Worm (Caenorhabditis elegans) whole organism, early embryonic: ENCODE data around the gene C18D11.9.
"Not testable (repeated sequence)": the region's sequence is repeated elsewhere in the genome, so short reads cannot be mapped to it uniquely, and the experiment has no call there.

Source experiments
- B0310.2 ChIP-seq: sonication (generic microtip); optimal IDR thresholded peaks from 2 replicates; lab custom pipeline; 2016; ENCODE audit warnings: mild to moderate bottlenecking, missing genetic modification characterization, missing compliant biosample characterization
- F13C5.2 ChIP-seq: sonication (generic microtip); optimal IDR thresholded peaks from 2 replicates; lab custom pipeline; 2017; ENCODE audit warnings: mild to moderate bottlenecking, missing genetic modification characterization, inconsistent platforms, missing compliant biosample characterization
- aly-1 ChIP-seq: sonication (generic microtip); optimal IDR thresholded peaks from 2 replicates; lab custom pipeline; 2016; ENCODE audit warnings: missing genetic modification characterization, missing compliant biosample characterization
- ama-1 ChIP-seq: fragments of 150-350 bp; optimal IDR thresholded peaks from 2 replicates; lab custom pipeline; 2014
- ceh-13 ChIP-seq: fragments of 200-800 bp; sonication (Bioruptor generic); optimal IDR thresholded peaks from 2 replicates; lab custom pipeline; 2018; ENCODE audit warnings: mild to moderate bottlenecking, missing genetic modification characterization, missing compliant biosample characterization
- ceh-36 ChIP-seq: sonication (generic microtip); optimal IDR thresholded peaks from 2 replicates; lab custom pipeline; 2016; ENCODE audit warnings: missing genetic modification characterization, inconsistent platforms, missing compliant biosample characterization
- ets-7 ChIP-seq: sonication (generic microtip); optimal IDR thresholded peaks from 2 replicates; lab custom pipeline; 2016; ENCODE audit warnings: missing genotype, missing genetic modification characterization, missing compliant biosample characterization
- flt-1 ChIP-seq: fragments of 200-800 bp; sonication (Bioruptor generic); IDR thresholded peaks from 2 replicates; pipeline ENCODE4 v1.3.6; 2022; ENCODE audit warnings: missing genetic modification characterization, missing compliant biosample characterization
- hmbx-1 ChIP-seq: sonication (generic microtip); optimal IDR thresholded peaks from 2 replicates; lab custom pipeline; 2016; ENCODE audit warnings: mild to moderate bottlenecking, missing genetic modification characterization, missing compliant biosample characterization
- hmg-4 ChIP-seq: fragments of 200-800 bp; sonication (Bioruptor generic); optimal IDR thresholded peaks from 2 replicates; lab custom pipeline; 2018; ENCODE audit warnings: mild to moderate bottlenecking, missing genetic modification characterization, missing compliant biosample characterization
- hnd-1 ChIP-seq: sonication (generic microtip); optimal IDR thresholded peaks from 2 replicates; lab custom pipeline; 2016; ENCODE audit warnings: missing genetic modification characterization, missing compliant biosample characterization
- pes-1 ChIP-seq: fragments of 200-800 bp; sonication (Bioruptor generic); IDR thresholded peaks from 2 replicates; pipeline ENCODE4 v1.3.6; 2022; ENCODE audit warnings: missing genetic modification reagents, missing genetic modification characterization, missing compliant biosample characterization
- scrt-1 ChIP-seq: fragments of 200-800 bp; sonication (Bioruptor generic); IDR thresholded peaks from 2 replicates; pipeline ENCODE4 v1.3.6; 2022; ENCODE audit warnings: missing genetic modification characterization, missing compliant biosample characterization
- sea-1 ChIP-seq: fragments of 200-800 bp; sonication (Bioruptor generic); conservative IDR thresholded peaks from 2 replicates; pipeline ENCODE4 v1.3.6; 2022; ENCODE audit warnings: missing genetic modification characterization, missing compliant biosample characterization
- tbx-11 ChIP-seq: fragments of 200-800 bp; sonication (Bioruptor generic); IDR thresholded peaks from 2 replicates; pipeline ENCODE4 v1.3.6; 2022; ENCODE audit warnings: missing genetic modification characterization, missing compliant biosample characterization
- tbx-37 ChIP-seq: fragments of 200-800 bp; sonication (Bioruptor generic); conservative IDR thresholded peaks from 2 replicates; pipeline ENCODE4 v1.3.6; 2022; ENCODE audit warnings: missing genetic modification reagents, missing genetic modification characterization, missing compliant biosample characterization
- tra-4 ChIP-seq: sonication (generic microtip); optimal IDR thresholded peaks from 2 replicates; lab custom pipeline; 2017; ENCODE audit warnings: missing genetic modification characterization, missing compliant biosample characterization

C18D11.9 gene

DNA sequence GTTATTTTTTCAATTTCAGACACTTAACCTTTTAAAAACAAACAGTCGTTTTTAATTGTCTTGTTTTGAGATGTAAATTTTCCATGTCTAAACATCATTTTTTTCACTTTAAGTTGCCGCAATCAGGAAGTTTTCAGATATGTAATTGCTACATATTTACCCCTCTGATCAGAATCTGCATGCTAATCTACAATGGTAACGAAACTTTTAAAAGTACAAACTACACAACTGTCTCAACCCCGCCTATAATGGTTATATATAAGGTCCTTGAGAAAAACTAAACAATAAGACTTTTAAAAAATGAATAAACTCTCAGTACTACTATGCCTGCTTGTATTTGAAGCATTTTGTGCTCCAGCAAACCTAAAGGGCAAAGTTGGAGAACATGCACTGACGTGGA is at the start of gene C18D11.9:
TSS of gene C18D11.9 (plus strand) at position 301 of the 400 bp plus-strand sequence.
- TF ChIP-seq tra-4 (no peak), ceh-13 (no peak), F13C5.2 (no peak), tbx-37 (GFP tag; lab: Robert Waterston, UW) (no peak), ceh-36 (tag; lab: Kevin White, UChicago) (no peak), flt-1 (GFP tag; lab: Robert Waterston, UW) (no peak), hmbx-1 (no peak), pes-1 (GFP tag; lab: Robert Waterston, UW) (no peak)

DNA sequence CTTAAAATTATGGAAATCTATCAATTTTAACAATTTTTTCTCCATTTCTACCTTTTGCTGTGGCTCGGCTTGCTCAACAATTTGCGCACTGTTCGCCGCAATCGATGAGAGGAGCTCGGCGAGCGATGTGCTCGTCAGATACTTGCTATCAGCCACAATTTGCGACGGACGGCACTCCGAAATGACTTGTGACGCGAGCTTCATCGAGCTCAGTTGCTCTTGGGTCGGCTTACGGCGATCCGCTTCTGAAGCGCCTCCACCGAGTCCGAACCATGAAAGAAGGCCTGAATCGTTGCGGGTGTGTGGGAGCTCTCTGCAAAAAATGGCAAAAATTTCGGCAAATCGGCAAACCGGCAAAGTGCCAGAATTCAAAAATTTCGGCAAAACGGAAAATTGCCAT is 48.3 kb upstream of the C18D11.9 start:
- TF ChIP-seq ama-1 (lab: Kevin White, UChicago) (no peak), hmbx-1 (no peak), scrt-1 (GFP tag; lab: Robert Waterston, UW) (no peak), B0310.2 (no peak)

DNA sequence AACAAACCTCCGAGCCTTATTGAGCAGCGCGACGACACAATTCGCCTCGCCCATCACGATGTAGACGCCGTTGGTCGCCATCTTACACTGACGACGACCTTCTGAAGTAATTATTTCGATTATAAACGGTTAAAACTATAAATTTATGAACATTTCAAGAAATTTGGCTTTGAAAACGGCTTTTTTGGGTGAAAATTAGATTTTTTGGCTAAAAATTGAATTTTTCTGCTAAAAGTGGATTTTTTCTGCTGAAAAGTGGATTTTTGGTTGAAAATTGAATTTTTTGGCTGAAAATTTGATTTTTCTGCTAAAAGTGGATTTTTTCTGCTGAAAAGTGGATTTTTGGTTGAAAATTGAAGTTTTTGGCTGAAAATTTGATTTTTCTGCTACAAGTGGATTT is 35.3 kb upstream of the C18D11.9 start, which contains the start of gene gbf-1:
TSS of gene gbf-1 (minus strand) at position 101 of the 400 bp plus-strand sequence.
- not testable (repeated sequence) for TF ChIP-seq ceh-36 (tag; lab: Kevin White, UChicago); pes-1 (GFP tag; lab: Robert Waterston, UW); sea-1 (GFP tag; lab: Robert Waterston, UW)

DNA sequence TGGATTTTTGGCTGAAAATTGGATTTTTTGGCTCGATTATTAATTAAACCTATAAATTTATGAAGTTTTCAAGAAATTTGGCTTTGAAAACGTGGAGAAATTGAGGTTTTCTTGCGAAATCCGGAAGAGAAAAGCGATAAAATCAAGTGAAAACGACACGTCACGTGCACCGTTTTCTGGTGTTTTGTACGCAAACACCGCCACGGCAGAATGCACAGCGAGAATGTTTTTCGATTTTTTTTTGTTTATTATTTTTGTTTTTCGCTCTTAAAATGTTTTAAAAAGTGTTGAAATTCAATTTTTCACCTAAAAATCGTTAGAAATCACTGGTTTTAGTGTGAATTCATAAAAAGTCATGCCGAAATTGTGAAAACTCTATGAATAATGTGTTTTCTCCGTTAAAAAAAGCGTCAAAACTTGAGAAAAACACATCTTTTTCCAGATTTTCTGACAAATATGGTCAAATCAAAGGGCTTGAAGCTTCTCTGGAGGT is 34.4 kb upstream of the C18D11.9 start, which contains the start of gene immp-1:
TSS of gene immp-1 (plus strand) at position 443 of the 493 bp plus-strand sequence.
- no peak for TF ChIP-seq scrt-1 (GFP tag; lab: Robert Waterston, UW)
- peak; percentile 15 for TF ChIP-seq F13C5.2
- TF ChIP-seq hmbx-1, result no peak

DNA sequence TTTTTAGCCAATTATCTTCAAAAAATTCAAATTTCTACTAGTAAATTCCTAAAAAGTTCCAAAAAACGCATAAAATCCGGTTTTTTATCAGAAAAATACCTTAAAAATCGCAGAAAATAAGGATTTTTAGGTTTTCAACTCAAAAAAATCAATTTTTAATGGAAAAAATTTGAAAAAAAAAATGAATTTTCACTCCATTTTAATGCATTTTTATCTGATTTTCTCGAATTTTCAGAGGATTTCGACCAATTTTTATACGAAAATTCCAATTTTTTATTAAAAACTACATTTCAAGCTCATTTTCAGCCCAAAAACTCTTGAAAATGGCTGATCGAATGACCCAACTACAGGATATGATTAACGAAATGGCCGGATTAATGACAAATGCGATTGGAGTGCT is 31.6 kb upstream of the C18D11.9 start, which contains the start of gene mdt-21:
TSS of gene mdt-21 (plus strand) at position 301 of the 400 bp plus-strand sequence.
- TF ChIP-seq sea-1 (GFP tag; lab: Robert Waterston, UW) (no peak), tbx-11 (no peak), hnd-1 (tag; lab: Kevin White, UChicago) (no peak), F13C5.2 (no peak), B0310.2 (no peak)

ce11 chrIII:11780183-11780664 is 28.7 kb upstream of the C18D11.9 start, which contains the start of gene C24H11.5:
C24H11.5 (plus strand) TSS chrIII:11780233.
- no peak for TF ChIP-seq sea-1 (GFP tag; lab: Robert Waterston, UW)
- no peak for TF ChIP-seq ama-1 (lab: Kevin White, UChicago)
- TF ChIP-seq hnd-1 (tag; lab: Kevin White, UChicago), result no peak
- no peak for TF ChIP-seq tbx-11
- TF ChIP-seq ets-7 (tag; lab: Kevin White, UChicago), result no peak
- TF ChIP-seq tra-4, result no peak
- no peak for TF ChIP-seq aly-1 (tag; lab: Kevin White, UChicago)
- TF ChIP-seq ceh-13, result no peak
- no peak for TF ChIP-seq hmbx-1
- TF ChIP-seq F13C5.2, result no peak
- TF ChIP-seq ceh-36 (tag; lab: Kevin White, UChicago), result no peak
- TF ChIP-seq B0310.2, result no peak
- TF ChIP-seq pes-1 (GFP tag; lab: Robert Waterston, UW), result no peak
- TF ChIP-seq tbx-37 (GFP tag; lab: Robert Waterston, UW), result no peak
- TF ChIP-seq flt-1 (GFP tag; lab: Robert Waterston, UW), result no peak
- no peak for TF ChIP-seq hmg-4
- TF ChIP-seq scrt-1 (GFP tag; lab: Robert Waterston, UW), result no peak

DNA sequence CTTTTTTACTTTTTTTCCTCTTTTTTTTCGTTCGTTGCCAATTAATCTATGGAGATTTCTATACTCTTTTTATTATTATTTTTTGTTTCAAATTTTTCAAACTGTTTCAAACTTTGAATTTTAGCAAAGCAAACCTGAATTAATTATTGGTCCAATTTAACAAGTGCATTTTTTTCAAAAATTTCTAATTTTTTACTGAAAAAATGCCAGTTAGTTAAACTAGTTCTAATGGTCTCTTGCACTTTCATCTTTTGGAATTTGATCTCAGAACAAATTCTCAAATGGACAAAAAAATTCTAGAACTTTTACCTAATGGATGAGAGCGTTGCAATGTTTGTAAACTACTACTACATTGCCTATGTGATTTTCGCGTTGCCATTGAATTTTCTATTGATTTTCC is 27.1 kb upstream of the C18D11.9 start, which contains the start of gene srd-74:
TSS of gene srd-74 (plus strand) at position 301 of the 400 bp plus-strand sequence.
- TF ChIP-seq F13C5.2, result no peak
- TF ChIP-seq ama-1 (lab: Kevin White, UChicago), result no peak
- no peak for TF ChIP-seq scrt-1 (GFP tag; lab: Robert Waterston, UW)
- TF ChIP-seq hmbx-1, result no peak
- no peak for TF ChIP-seq pes-1 (GFP tag; lab: Robert Waterston, UW)
- no peak for TF ChIP-seq sea-1 (GFP tag; lab: Robert Waterston, UW)
- TF ChIP-seq hnd-1 (tag; lab: Kevin White, UChicago), result no peak
- no peak for TF ChIP-seq aly-1 (tag; lab: Kevin White, UChicago)

DNA sequence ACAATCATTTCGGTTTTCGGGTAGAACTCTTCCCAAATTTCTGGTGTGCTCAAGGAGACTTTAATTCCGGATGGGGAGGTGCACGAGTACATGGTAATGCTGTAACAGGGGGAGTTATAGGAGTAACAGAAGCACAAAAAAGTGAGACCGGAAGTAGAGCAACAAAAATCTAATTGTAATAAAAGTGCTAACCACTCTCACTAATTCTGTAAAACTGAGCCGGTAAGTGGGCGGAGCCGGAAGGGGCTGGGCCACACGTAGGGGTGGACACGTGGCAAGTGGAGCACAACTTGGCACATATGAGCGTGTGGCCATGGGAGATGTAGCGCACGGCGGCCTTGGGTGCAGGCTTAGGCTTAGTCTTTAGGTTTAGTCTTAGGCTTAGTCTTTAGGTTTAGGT is 23.0 kb upstream of the C18D11.9 start, which contains the start of gene tbx-38:
TSS of gene tbx-38 (minus strand) at position 101 of the 400 bp plus-strand sequence.
- TF ChIP-seq ceh-13 (no peak), ets-7 (tag; lab: Kevin White, UChicago) (peak; percentile 30)

DNA sequence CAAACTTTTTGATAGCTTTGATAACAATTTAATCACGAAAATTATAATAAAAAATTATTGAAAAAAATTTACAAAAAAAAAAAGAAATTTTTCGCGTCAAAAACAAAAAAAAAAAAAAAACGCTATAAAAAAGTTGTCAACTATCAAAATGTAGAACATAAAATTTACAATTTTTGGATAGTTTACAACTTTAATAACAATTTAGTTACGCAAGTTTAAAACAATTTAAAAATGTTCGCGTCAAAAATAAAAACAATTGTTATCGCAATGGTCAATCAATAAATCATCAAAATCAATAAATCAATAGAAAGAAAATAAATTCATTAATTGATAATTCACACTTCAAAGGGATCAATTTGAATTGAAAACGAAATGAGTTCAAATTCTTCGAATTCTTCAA is 21.5 kb upstream of the C18D11.9 start, which contains the start of gene C24H11.1:
TSS of gene C24H11.1 (plus strand) at position 301 of the 400 bp plus-strand sequence.
- TF ChIP-seq aly-1 (tag; lab: Kevin White, UChicago); ceh-36 (tag; lab: Kevin White, UChicago); tra-4: not testable (repeated sequence)
